ENCODE assay signal across 1 fruit fly cellular context in genomic region chr3R:9874118-9874808, dm6.
TF ChIP-seq lines count a peak whose summit lies in the region.

CG46467 (plus strand) TSS chr3R:9874681.
Glut4EF (plus strand) TSS chr3R:9874681.

TF ChIP-seq in whole organism, embryonic, 481 proteins besides CTCF, POLR2A, EP300 and RAD21 (continued from another document):
- 0 out of 3 replicates have a peak, but pooled peaks have one; percentile 29 for TF ChIP-seq CG6791 (GFP tag; IDR thresholded peaks at IDR 0.05; lab: Robert Waterston, UW; ENCODE audit: partially characterized antibody)
- TF ChIP-seq pita (GFP tag; optimal IDR thresholded peaks at IDR 0.05; lab: Kevin White, UChicago), result no peak
- peak in 1 of 2 experiments; percentile 39 for TF ChIP-seq insv (GFP tag; optimal IDR thresholded peaks at IDR 0.05; lab: Kevin White, UChicago)
- 0 out of 2 replicates have a peak, but pooled peaks have one; percentile 12 for TF ChIP-seq Xrp1 (GFP tag; IDR thresholded peaks at IDR 0.05; lab: Robert Waterston, UW)
- no peak for TF ChIP-seq wdn (GFP tag; IDR thresholded peaks at IDR 0.05; lab: Robert Waterston, UW)
- TF ChIP-seq chn (GFP tag; optimal IDR thresholded peaks at IDR 0.05; lab: Kevin White, UChicago), result no peak
- no peak for TF ChIP-seq Dip2 (GFP tag; IDR thresholded peaks at IDR 0.05; lab: Robert Waterston, UW)
- peak; percentile 19 for TF ChIP-seq CG17829 (tag; optimal IDR thresholded peaks at IDR 0.05; lab: Kevin White, UChicago)
- 0 out of 2 replicates have a peak, but pooled peaks have one; percentile 20 for TF ChIP-seq Scr (GFP tag; IDR thresholded peaks at IDR 0.05; lab: Robert Waterston, UW; ENCODE audit: partially characterized antibody)
- no peak for TF ChIP-seq CG30403 (GFP tag; optimal IDR thresholded peaks at IDR 0.05; lab: Kevin White, UChicago)
- TF ChIP-seq tio (GFP tag; optimal IDR thresholded peaks at IDR 0.05; lab: Kevin White, UChicago), result no peak
- no peak for TF ChIP-seq CG6175 (GFP tag; IDR thresholded peaks at IDR 0.05; lab: Robert Waterston, UW)
- TF ChIP-seq rib (GFP tag; IDR thresholded peaks at IDR 0.05; lab: Robert Waterston, UW), result peak; percentile 57; the same call in 1 of the 2 replicates
- TF ChIP-seq CG18476 (GFP tag; optimal IDR thresholded peaks at IDR 0.05; lab: Kevin White, UChicago), result no peak
- TF ChIP-seq CG14860 (GFP tag; IDR thresholded peaks at IDR 0.05; lab: Robert Waterston, UW; ENCODE audit: partially characterized antibody), result peak; percentile 16; the same call in 1 of the 3 replicates
- no peak for TF ChIP-seq H2.0 (GFP tag; IDR thresholded peaks at IDR 0.05; lab: Robert Waterston, UW)
- no peak for TF ChIP-seq slbo (GFP tag; IDR thresholded peaks at IDR 0.05; lab: Robert Waterston, UW)
- TF ChIP-seq nmo (GFP tag; optimal IDR thresholded peaks at IDR 0.05; lab: Kevin White, UChicago), result no peak
- no peak for TF ChIP-seq CG9817 (tag; optimal IDR thresholded peaks at IDR 0.05; lab: Kevin White, UChicago)
- peak; percentile 50 for TF ChIP-seq sens (GFP tag; lab: Kevin White, UChicago)
- TF ChIP-seq CG1529 (GFP tag; optimal IDR thresholded peaks at IDR 0.05; lab: Kevin White, UChicago), result no peak
- TF ChIP-seq CG17361 (GFP tag; IDR thresholded peaks at IDR 0.05; lab: Robert Waterston, UW), result no peak; the same call in 2 of the 3 replicates
- TF ChIP-seq usp (GFP tag; optimal IDR thresholded peaks at IDR 0.05; lab: Kevin White, UChicago), result no peak
- TF ChIP-seq cwo (GFP tag; optimal IDR thresholded peaks at IDR 0.05; lab: Kevin White, UChicago), result peak; percentile 5
- peak; percentile 17 for TF ChIP-seq CG3281 (GFP tag; optimal IDR thresholded peaks at IDR 0.05; lab: Kevin White, UChicago)
- TF ChIP-seq az2 (GFP tag; optimal IDR thresholded peaks at IDR 0.05; lab: Kevin White, UChicago), result no peak
- no peak for TF ChIP-seq Doc2 (GFP tag; IDR thresholded peaks at IDR 0.05; lab: Robert Waterston, UW)
- TF ChIP-seq unc-4 (GFP tag; IDR thresholded peaks at IDR 0.05; lab: Robert Waterston, UW; ENCODE audit: partially characterized antibody), result peak; percentile 19; the same call in 1 of the 2 replicates
- TF ChIP-seq bowl (GFP tag; IDR thresholded peaks at IDR 0.05; lab: Robert Waterston, UW), result 0 out of 2 replicates have a peak, but pooled peaks have one; percentile 52
- TF ChIP-seq da (GFP tag; optimal IDR thresholded peaks at IDR 0.05; lab: Kevin White, UChicago), result no peak
- no peak for TF ChIP-seq dmrt11E (tag; optimal IDR thresholded peaks at IDR 0.05; lab: Kevin White, UChicago)
- no peak for TF ChIP-seq CG15011 (GFP tag; optimal IDR thresholded peaks at IDR 0.05; lab: Kevin White, UChicago)
- peak; percentile 8 for TF ChIP-seq ftz-f1 (GFP tag; optimal IDR thresholded peaks at IDR 0.05; lab: Kevin White, UChicago)
- TF ChIP-seq Fer1 (GFP tag; optimal IDR thresholded peaks at IDR 0.05; lab: Kevin White, UChicago), result no peak
- no peak for TF ChIP-seq sna (GFP tag; IDR thresholded peaks at IDR 0.05; lab: Robert Waterston, UW; ENCODE audit: partially characterized antibody)
- no peak for TF ChIP-seq Sry-β (GFP tag; optimal IDR thresholded peaks at IDR 0.05; lab: Kevin White, UChicago)
- no peak for TF ChIP-seq CG11456 (GFP tag; IDR thresholded peaks at IDR 0.05; lab: Robert Waterston, UW)
- TF ChIP-seq maf-S (GFP tag; optimal IDR thresholded peaks at IDR 0.05; lab: Kevin White, UChicago), result no peak
- TF ChIP-seq Abd-B (GFP tag; optimal IDR thresholded peaks at IDR 0.05; lab: Kevin White, UChicago), result no peak
- no peak for TF ChIP-seq CG30431 (GFP tag; optimal IDR thresholded peaks at IDR 0.05; lab: Kevin White, UChicago)
- peak; percentile 98 for TF ChIP-seq cg (GFP tag; optimal IDR thresholded peaks at IDR 0.05; lab: Kevin White, UChicago)
- no peak for TF ChIP-seq CG12299 (tag; optimal IDR thresholded peaks at IDR 0.05; lab: Kevin White, UChicago)
- TF ChIP-seq Dp (GFP tag; optimal IDR thresholded peaks at IDR 0.05; lab: Kevin White, UChicago), result no peak
- no peak for TF ChIP-seq Usf (GFP tag; optimal IDR thresholded peaks at IDR 0.05; lab: Kevin White, UChicago)
- peak; percentile 24 for TF ChIP-seq Meics (GFP tag; optimal IDR thresholded peaks at IDR 0.05; lab: Kevin White, UChicago)
- TF ChIP-seq Hmx (GFP tag; optimal IDR thresholded peaks at IDR 0.05; lab: Kevin White, UChicago), result no peak
- no peak for TF ChIP-seq CG8359 (GFP tag; optimal IDR thresholded peaks at IDR 0.05; lab: Kevin White, UChicago; ENCODE audit: borderline replicate concordance)
- no peak for TF ChIP-seq Asciz (GFP tag; optimal IDR thresholded peaks at IDR 0.05; lab: Kevin White, UChicago)
- TF ChIP-seq ttk (GFP tag; IDR thresholded peaks at IDR 0.05; lab: Robert Waterston, UW), result no peak
- TF ChIP-seq Doc3 (GFP tag; IDR thresholded peaks at IDR 0.05; lab: Robert Waterston, UW; ENCODE audit: partially characterized antibody), result no peak
- no peak for TF ChIP-seq CG18619 (GFP tag; optimal IDR thresholded peaks at IDR 0.05; lab: Kevin White, UChicago)
- no peak for TF ChIP-seq CG11398 (GFP tag; optimal IDR thresholded peaks at IDR 0.05; lab: Kevin White, UChicago)
- peak; percentile 37 for TF ChIP-seq CG13894 (tag; optimal IDR thresholded peaks at IDR 0.05; lab: Kevin White, UChicago)
- TF ChIP-seq CG17568 (GFP tag; optimal IDR thresholded peaks at IDR 0.05; lab: Kevin White, UChicago), result no peak
- TF ChIP-seq sim (GFP tag; IDR thresholded peaks at IDR 0.05; lab: Robert Waterston, UW), result no peak
- peak; percentile 12 for TF ChIP-seq CG6765 (GFP tag; optimal IDR thresholded peaks at IDR 0.05; lab: Kevin White, UChicago)
- TF ChIP-seq NC2α (GFP tag; optimal IDR thresholded peaks at IDR 0.05; lab: Kevin White, UChicago), result no peak
- TF ChIP-seq grn (GFP tag; optimal IDR thresholded peaks at IDR 0.05; lab: Kevin White, UChicago), result peak; percentile 42
- TF ChIP-seq CG43689 (GFP tag; IDR thresholded peaks at IDR 0.05; lab: Robert Waterston, UW), result no peak
- no peak for TF ChIP-seq wor (GFP tag; IDR thresholded peaks at IDR 0.05; lab: Robert Waterston, UW)
- TF ChIP-seq crc (GFP tag; optimal IDR thresholded peaks at IDR 0.05; lab: Kevin White, UChicago), result no peak
- TF ChIP-seq hb (GFP tag; IDR thresholded peaks at IDR 0.05; lab: Robert Waterston, UW; ENCODE audit: partially characterized antibody), result no peak
- TF ChIP-seq lov (optimal IDR thresholded peaks at IDR 0.05; lab: Kevin White, UChicago), result no peak
- no peak for TF ChIP-seq lov (GFP tag; IDR thresholded peaks at IDR 0.05; lab: Robert Waterston, UW)
- no peak for TF ChIP-seq CG2889 (GFP tag; IDR thresholded peaks at IDR 0.05; lab: Robert Waterston, UW)
- no peak for TF ChIP-seq CG4404 (GFP tag; IDR thresholded peaks at IDR 0.05; lab: Robert Waterston, UW)
- TF ChIP-seq CG9876 (GFP tag; optimal IDR thresholded peaks at IDR 0.05; lab: Kevin White, UChicago), result no peak
- no peak; the same call in 1 of the 2 replicates for TF ChIP-seq CG31441 (GFP tag; IDR thresholded peaks at IDR 0.05; lab: Robert Waterston, UW)
- TF ChIP-seq ATbp (GFP tag; optimal IDR thresholded peaks at IDR 0.05; lab: Kevin White, UChicago), result no peak
- TF ChIP-seq sob (GFP tag; IDR thresholded peaks at IDR 0.05; lab: Robert Waterston, UW), result peak; percentile 54; the same call in 1 of the 2 replicates
- peak; percentile 24 for TF ChIP-seq HmgD (GFP tag; optimal IDR thresholded peaks at IDR 0.05; lab: Kevin White, UChicago)
- TF ChIP-seq jigr1 (GFP tag; IDR thresholded peaks at IDR 0.05; lab: Robert Waterston, UW), result no peak
- TF ChIP-seq Blimp-1 (GFP tag; optimal IDR thresholded peaks at IDR 0.05; lab: Kevin White, UChicago), result peak; percentile 32
- TF ChIP-seq stwl (tag; optimal IDR thresholded peaks at IDR 0.05; lab: Kevin White, UChicago), result no peak
- TF ChIP-seq ac (GFP tag; optimal IDR thresholded peaks at IDR 0.05; lab: Kevin White, UChicago), result no peak
- TF ChIP-seq Opbp (GFP tag; IDR thresholded peaks at IDR 0.05; lab: Robert Waterston, UW; ENCODE audit: partially characterized antibody), result 0 out of 3 replicates have a peak, but pooled peaks have one; percentile 29
- TF ChIP-seq CG16779 (GFP tag; IDR thresholded peaks at IDR 0.05; lab: Robert Waterston, UW), result no peak
- TF ChIP-seq Sox102F (GFP tag; optimal IDR thresholded peaks at IDR 0.05; lab: Kevin White, UChicago), result no peak
- TF ChIP-seq CG10462 (GFP tag; optimal IDR thresholded peaks at IDR 0.05; lab: Kevin White, UChicago), result no peak
- TF ChIP-seq Ssrp (tag; optimal IDR thresholded peaks at IDR 0.05; lab: Kevin White, UChicago), result no peak
- TF ChIP-seq tll (GFP tag; optimal IDR thresholded peaks at IDR 0.05; lab: Kevin White, UChicago), result peak in 1 of 2 experiments; percentile 73
- no peak for TF ChIP-seq Ets97D (GFP tag; optimal IDR thresholded peaks at IDR 0.05; lab: Kevin White, UChicago)
- no peak for TF ChIP-seq CG2120 (GFP tag; optimal IDR thresholded peaks at IDR 0.05; lab: Kevin White, UChicago)
- no peak for TF ChIP-seq CG6689 (GFP tag; IDR thresholded peaks at IDR 0.05; lab: Robert Waterston, UW)
- TF ChIP-seq dati (GFP tag; IDR thresholded peaks at IDR 0.05; lab: Robert Waterston, UW), result no peak
- no peak for TF ChIP-seq bab2 (GFP tag; optimal IDR thresholded peaks at IDR 0.05; lab: Kevin White, UChicago)
- TF ChIP-seq BEAF-32 (GFP tag; optimal IDR thresholded peaks at IDR 0.05; lab: Kevin White, UChicago), result no peak
- no peak for TF ChIP-seq Hey (tag; optimal IDR thresholded peaks at IDR 0.05; lab: Kevin White, UChicago)
- TF ChIP-seq gsb-n (tag; optimal IDR thresholded peaks at IDR 0.05; lab: Kevin White, UChicago), result peak; percentile 1
- peak; percentile 21; the same call in 2 of the 3 replicates for TF ChIP-seq zen2 (GFP tag; IDR thresholded peaks at IDR 0.05; lab: Robert Waterston, UW; ENCODE audit: partially characterized antibody)
- TF ChIP-seq CG2116 (GFP tag; optimal IDR thresholded peaks at IDR 0.05; lab: Kevin White, UChicago), result no peak
- TF ChIP-seq CG7556 (GFP tag; optimal IDR thresholded peaks at IDR 0.05; lab: Kevin White, UChicago), result no peak
- no peak for TF ChIP-seq ash1 (GFP tag; optimal IDR thresholded peaks at IDR 0.05; lab: Kevin White, UChicago)
- TF ChIP-seq cato (GFP tag; optimal IDR thresholded peaks at IDR 0.05; lab: Kevin White, UChicago; ENCODE audit: borderline replicate concordance), result no peak
- no peak for TF ChIP-seq CG33557 (GFP tag; optimal IDR thresholded peaks at IDR 0.05; lab: Kevin White, UChicago)
- TF ChIP-seq Bteb2 (GFP tag; optimal IDR thresholded peaks at IDR 0.05; lab: Kevin White, UChicago), result no peak
- TF ChIP-seq CG8281 (tag; optimal IDR thresholded peaks at IDR 0.05; lab: Kevin White, UChicago), result no peak
- no peak for TF ChIP-seq fu2 (GFP tag; optimal IDR thresholded peaks at IDR 0.05; lab: Kevin White, UChicago)
- peak; percentile 39; the same call in 1 of the 3 replicates for TF ChIP-seq HLH4C (GFP tag; IDR thresholded peaks at IDR 0.05; lab: Robert Waterston, UW; ENCODE audit: partially characterized antibody)
- no peak for TF ChIP-seq Camta (GFP tag; optimal IDR thresholded peaks at IDR 0.05; lab: Kevin White, UChicago)
- TF ChIP-seq CG6254 (GFP tag; optimal IDR thresholded peaks at IDR 0.05; lab: Kevin White, UChicago), result no peak
- no peak for TF ChIP-seq CG32772 (GFP tag; IDR thresholded peaks at IDR 0.05; lab: Robert Waterston, UW)
- TF ChIP-seq CG10147 (GFP tag; optimal IDR thresholded peaks at IDR 0.05; lab: Kevin White, UChicago), result no peak
- no peak for TF ChIP-seq gcm (GFP tag; optimal IDR thresholded peaks at IDR 0.05; lab: Kevin White, UChicago)
- no peak for TF ChIP-seq gcm2 (GFP tag; optimal IDR thresholded peaks at IDR 0.05; lab: Kevin White, UChicago)
- TF ChIP-seq YL-1 (GFP tag; optimal IDR thresholded peaks at IDR 0.05; lab: Kevin White, UChicago), result no peak
